Fruit fly (Drosophila melanogaster) whole organism, embryonic: ENCODE measurements around the gene gammaTub37C.

ENCODE experiments used
- Aef1 ChIP-seq: fragments of 200-800 bp; sonication (Bioruptor generic); IDR thresholded peaks from 3 replicates; pipeline ENCODE4 v1.3.6; 2022; ENCODE audit warnings: missing biosample characterization, missing genetic modification characterization
- Antp ChIP-seq: fragments of 200-800 bp; sonication (Bioruptor generic); optimal IDR thresholded peaks from 3 replicates; lab custom pipeline; 2016; ENCODE audit warnings: missing biosample characterization, missing genetic modification characterization
- CG10267 ChIP-seq: fragments of 200-800 bp; sonication (Bioruptor generic); optimal IDR thresholded peaks from 2 replicates; lab custom pipeline; 2018; ENCODE audit warnings: missing biosample characterization, mild to moderate bottlenecking, missing genetic modification characterization, moderate library complexity
- CG10431 ChIP-seq: fragments of 200-800 bp; sonication (Bioruptor generic); optimal IDR thresholded peaks from 3 replicates; lab custom pipeline; 2018; ENCODE audit warnings: missing biosample characterization, mild to moderate bottlenecking, missing genetic modification characterization
- CG10654 ChIP-seq: fragments of 200-800 bp; sonication (Bioruptor generic); optimal IDR thresholded peaks from 2 replicates; lab custom pipeline; 2016; ENCODE audit warnings: missing biosample characterization, missing genetic modification characterization
- CG11085 ChIP-seq: fragments of 200-800 bp; sonication (Bioruptor generic); IDR thresholded peaks from 2 replicates; pipeline ENCODE4 v1.3.6; 2022; ENCODE audit warnings: missing biosample characterization, missing genetic modification characterization
- CG12659 ChIP-seq: fragments of 200-800 bp; sonication (Bioruptor generic); optimal IDR thresholded peaks from 3 replicates; lab custom pipeline; 2017; ENCODE audit warnings: mild to moderate bottlenecking, missing biosample characterization, missing genetic modification reagents, missing genetic modification characterization
- CG13424 ChIP-seq: fragments of 200-800 bp; sonication (Bioruptor generic); optimal IDR thresholded peaks from 2 replicates; lab custom pipeline; 2019; ENCODE audit warnings: missing biosample characterization, mild to moderate bottlenecking, missing genetic modification characterization, moderate library complexity
- CG14710 ChIP-seq: fragments of 200-800 bp; sonication (Bioruptor generic); optimal IDR thresholded peaks from 3 replicates; lab custom pipeline; 2019; ENCODE audit warnings: missing biosample characterization, mild to moderate bottlenecking, missing genetic modification characterization, moderate library complexity
- CG1602 ChIP-seq: fragments of 200-800 bp; sonication (Bioruptor generic); optimal IDR thresholded peaks from 3 replicates; lab custom pipeline; 2016; ENCODE audit warnings: missing biosample characterization, missing genetic modification characterization
- CG1603 ChIP-seq: fragments of 200-800 bp; sonication (Bioruptor generic); optimal IDR thresholded peaks from 2 replicates; lab custom pipeline; 2019; ENCODE audit warnings: missing biosample characterization, mild to moderate bottlenecking, missing genetic modification characterization, moderate library complexity
- CG16863 ChIP-seq: fragments of 200-800 bp; sonication (Bioruptor generic); optimal IDR thresholded peaks from 3 replicates; lab custom pipeline; 2016; ENCODE audit warnings: missing biosample characterization, missing genetic modification characterization
- CG17359 ChIP-seq: fragments of 200-800 bp; sonication (Bioruptor generic); optimal IDR thresholded peaks from 3 replicates; lab custom pipeline; 2018; ENCODE audit warnings: missing biosample characterization, mild to moderate bottlenecking, missing genetic modification characterization, moderate library complexity
- CG17361 ChIP-seq: fragments of 200-800 bp; sonication (Bioruptor generic); IDR thresholded peaks from 3 replicates; pipeline ENCODE4 v1.3.6; 2022; ENCODE audit warnings: missing biosample characterization, missing genetic modification characterization
- CG17385 ChIP-seq: fragments of 200-800 bp; sonication (Bioruptor generic); optimal IDR thresholded peaks from 3 replicates; lab custom pipeline; 2018; ENCODE audit warnings: missing biosample characterization, mild to moderate bottlenecking, missing genetic modification characterization
- CG17912 ChIP-seq: fragments of 200-800 bp; sonication (Bioruptor generic); optimal IDR thresholded peaks from 2 replicates; lab custom pipeline; 2018; ENCODE audit warnings: missing biosample characterization, mild to moderate bottlenecking, missing genetic modification characterization
- CG31388 ChIP-seq: fragments of 200-800 bp; sonication (Bioruptor generic); optimal IDR thresholded peaks from 2 replicates; lab custom pipeline; 2016; ENCODE audit warnings: missing biosample characterization, missing genetic modification characterization
- CG4617 ChIP-seq: fragments of 200-800 bp; sonication (Bioruptor generic); optimal IDR thresholded peaks from 3 replicates; lab custom pipeline; 2016; ENCODE audit warnings: missing biosample characterization, missing genetic modification characterization, borderline replicate concordance
- CG5180 ChIP-seq: fragments of 200-800 bp; sonication (Bioruptor generic); optimal IDR thresholded peaks from 3 replicates; lab custom pipeline; 2017; ENCODE audit warnings: missing biosample characterization, missing genetic modification characterization, mild to moderate bottlenecking, moderate library complexity, missing genetic modification reagents
- CG6854 ChIP-seq: fragments of 200-800 bp; sonication (Bioruptor generic); optimal IDR thresholded peaks from 3 replicates; lab custom pipeline; 2017; ENCODE audit warnings: missing biosample characterization, mild to moderate bottlenecking, missing genetic modification characterization
- CG7745 ChIP-seq: fragments of 200-800 bp; sonication (Bioruptor generic); optimal IDR thresholded peaks from 2 replicates; lab custom pipeline; 2018; ENCODE audit warnings: missing biosample characterization, mild to moderate bottlenecking, missing genetic modification characterization, moderate library complexity
- CG8290 ChIP-seq, 3 experiments: fragments of 200-800 bp; sonication (Bioruptor generic); optimal IDR thresholded peaks; 2 replicates each; lab custom pipeline; 2016 to 2019; ENCODE audit warnings: missing biosample characterization in 3 of 3, missing genetic modification characterization in 3 of 3, mild to moderate bottlenecking in 2 of 3, moderate library complexity in 1 of 3
- CG9215 ChIP-seq: fragments of 200-800 bp; sonication (Bioruptor generic); IDR thresholded peaks from 2 replicates; pipeline ENCODE4 v1.3.6; 2022; ENCODE audit warnings: missing biosample characterization, missing genetic modification characterization
- CG9797 ChIP-seq: fragments of 200-800 bp; sonication (Bioruptor generic); optimal IDR thresholded peaks from 3 replicates; lab custom pipeline; 2018; ENCODE audit warnings: missing biosample characterization, mild to moderate bottlenecking, missing genetic modification characterization
- E2f1 ChIP-seq: fragments of 200-800 bp; sonication (Bioruptor generic); IDR thresholded peaks from 2 replicates; pipeline ENCODE4 v1.3.6; 2022; ENCODE audit warnings: missing biosample characterization, missing genetic modification characterization
- Elba2 ChIP-seq: fragments of 200-800 bp; sonication (Bioruptor generic); optimal IDR thresholded peaks from 3 replicates; lab custom pipeline; 2016; ENCODE audit warnings: missing biosample characterization, missing genetic modification characterization
- Fer3 ChIP-seq: fragments of 200-800 bp; sonication (Bioruptor generic); optimal IDR thresholded peaks from 2 replicates; lab custom pipeline; 2018; ENCODE audit warnings: missing biosample characterization, mild to moderate bottlenecking, missing genetic modification characterization, moderate library complexity
- Hr3 ChIP-seq: fragments of 200-800 bp; sonication (Bioruptor generic); optimal IDR thresholded peaks from 3 replicates; lab custom pipeline; 2016; ENCODE audit warnings: missing biosample characterization, missing genetic modification characterization
- Lhr ChIP-seq: fragments of 200-800 bp; sonication (Bioruptor generic); optimal IDR thresholded peaks from 3 replicates; lab custom pipeline; 2017; ENCODE audit warnings: mild to moderate bottlenecking, missing biosample characterization, missing genetic modification reagents, missing genetic modification characterization
- MESR4 ChIP-seq: fragments of 200-800 bp; sonication (Bioruptor generic); optimal IDR thresholded peaks from 2 replicates; lab custom pipeline; 2018; ENCODE audit warnings: missing biosample characterization, mild to moderate bottlenecking, missing genetic modification characterization, moderate library complexity
- Med ChIP-seq: fragments of 200-800 bp; sonication (Bioruptor generic); peaks from one replicate; lab custom pipeline; 2016; ENCODE audit warnings: missing biosample characterization, missing genetic modification characterization, mild to moderate bottlenecking, inconsistent platforms, moderate library complexity
- Myb ChIP-seq: fragments of 200-800 bp; sonication (Bioruptor generic); optimal IDR thresholded peaks from 2 replicates; lab custom pipeline; 2016; ENCODE audit warnings: missing biosample characterization, missing genetic modification characterization
- Nf-YA ChIP-seq: fragments of 200-800 bp; sonication (Bioruptor generic); IDR thresholded peaks from 2 replicates; pipeline ENCODE4 v1.3.6; 2022; ENCODE audit warnings: missing biosample characterization, missing genetic modification characterization
- Oaz ChIP-seq: fragments of 200-800 bp; sonication (Bioruptor generic); IDR thresholded peaks from 2 replicates; pipeline ENCODE4 v1.3.6; 2022; ENCODE audit warnings: missing biosample characterization, missing genetic modification characterization
- PHDP ChIP-seq: fragments of 200-800 bp; sonication (Bioruptor generic); optimal IDR thresholded peaks from 3 replicates; lab custom pipeline; 2018; ENCODE audit warnings: missing biosample characterization, mild to moderate bottlenecking, missing genetic modification characterization, moderate library complexity
- Pdp1 ChIP-seq, 2 experiments: fragments of 200-800 bp; sonication (Bioruptor generic); optimal IDR thresholded peaks; 3 replicates each; lab custom pipeline; 2016; ENCODE audit warnings: missing biosample characterization in 2 of 2, missing genetic modification characterization in 2 of 2, mild to moderate bottlenecking in 1 of 2, moderate library complexity in 1 of 2
- Ptx1 ChIP-seq: fragments of 200-800 bp; sonication (Bioruptor generic); IDR thresholded peaks from 2 replicates; pipeline ENCODE4 v1.3.6; 2022; ENCODE audit warnings: missing biosample characterization, missing genetic modification characterization
- Spps ChIP-seq: fragments of 200-800 bp; sonication (Bioruptor generic); optimal IDR thresholded peaks from 2 replicates; lab custom pipeline; 2018; ENCODE audit warnings: missing biosample characterization, mild to moderate bottlenecking, missing genetic modification characterization
- Ssrp ChIP-seq: fragments of 200-800 bp; sonication (Bioruptor generic); optimal IDR thresholded peaks from 2 replicates; lab custom pipeline; 2018; ENCODE audit warnings: missing biosample characterization, mild to moderate bottlenecking, missing genetic modification characterization, moderate library complexity
- Xbp1 ChIP-seq: fragments of 200-800 bp; sonication (Bioruptor generic); optimal IDR thresholded peaks from 3 replicates; lab custom pipeline; 2016; ENCODE audit warnings: missing biosample characterization, mild to moderate bottlenecking, missing genetic modification characterization
- bigmax ChIP-seq: fragments of 200-800 bp; sonication (Bioruptor generic); optimal IDR thresholded peaks from 2 replicates; lab custom pipeline; 2018; ENCODE audit warnings: missing biosample characterization, mild to moderate bottlenecking, missing genetic modification characterization
- bsh ChIP-seq, 2 experiments: fragments of 200-800 bp; sonication (Bioruptor generic); optimal IDR thresholded peaks; 2 replicates each; lab custom pipeline; 2017 to 2018; ENCODE audit warnings: mild to moderate bottlenecking in 2 of 2, missing biosample characterization in 2 of 2, missing genetic modification characterization in 2 of 2, moderate library complexity in 1 of 2
- hb ChIP-seq: fragments of 200-800 bp; sonication (Bioruptor generic); IDR thresholded peaks from 3 replicates; pipeline ENCODE4 v1.3.6; 2022; ENCODE audit warnings: missing biosample characterization, missing genetic modification characterization; ENCODE audit not compliant: partially characterized antibody
- hkb ChIP-seq, 2 experiments: fragments of 200-800 bp in 1 of 2; fragments of >200 bp in 1 of 2; sonication (Bioruptor generic) in 1 of 2; IDR thresholded peaks in 1 of 2; optimal IDR thresholded peaks in 1 of 2; 2 replicates each; pipeline versions ENCODE4 v1.3.6 to Lab custom; 2017 to 2022; ENCODE audit warnings: missing biosample characterization in 1 of 2, missing genetic modification characterization in 1 of 2
- mam ChIP-seq: fragments of 200-800 bp; sonication (Bioruptor generic); optimal IDR thresholded peaks from 3 replicates; lab custom pipeline; 2016; ENCODE audit warnings: missing biosample characterization, missing genetic modification characterization
- sima ChIP-seq: fragments of 200-800 bp; sonication (Bioruptor generic); optimal IDR thresholded peaks from 2 replicates; lab custom pipeline; 2016; ENCODE audit warnings: missing biosample characterization, missing genetic modification characterization
- trem ChIP-seq: fragments of 200-800 bp; optimal IDR thresholded peaks from 3 replicates; lab custom pipeline; 2019; ENCODE audit warnings: missing biosample characterization, mild to moderate bottlenecking, missing genetic modification characterization, moderate library complexity
- yki ChIP-seq: fragments of >200 bp; optimal IDR thresholded peaks from 3 replicates; lab custom pipeline; 2018
- zf30C ChIP-seq: fragments of 200-800 bp; sonication (Bioruptor generic); optimal IDR thresholded peaks from 3 replicates; lab custom pipeline; 2018; ENCODE audit warnings: missing biosample characterization, mild to moderate bottlenecking, missing genetic modification characterization

Gene gammaTub37C

dm6 chr2L:19185676-19186239 is at the start of gene gammaTub37C, which contains the start of gene pigeon (continued):
- TF ChIP-seq CG16863 (no peak), Hr3 (no peak), Fer3 (tag; lab: Kevin White, UChicago) (no peak), CG17361 (GFP tag; lab: Robert Waterston, UW) (0 out of 3 replicates have a peak, but pooled peaks have one; percentile 20), mam (no peak), PHDP (tag; lab: Kevin White, UChicago) (peak; percentile 6), bigmax (GFP tag; lab: Kevin White, UChicago) (no peak), MESR4 (GFP tag; lab: Kevin White, UChicago) (peak; percentile 65), CG10654 (GFP tag; lab: Kevin White, UChicago) (no peak), Ssrp (tag; lab: Kevin White, UChicago) (no peak), CG1602 (no peak), CG10431 (GFP tag; lab: Kevin White, UChicago) (peak; percentile 39), CG9797 (GFP tag; lab: Kevin White, UChicago) (peak; percentile 74), CG11085 (GFP tag; lab: Robert Waterston, UW) (no peak), Antp (no peak), bsh (GFP tag; optimal IDR thresholded peaks at IDR 0.05; lab: Kevin White, UChicago) (peak in 1 of 2 experiments; percentile 15), Myb (GFP tag; lab: Kevin White, UChicago) (peak; percentile 97), CG14710 (tag; lab: Kevin White, UChicago) (peak; percentile 30), CG17912 (GFP tag; lab: Kevin White, UChicago) (peak; percentile 1), CG5180 (GFP tag; lab: Kevin White, UChicago) (peak; percentile 8), yki (lab: Kevin White, UChicago) (no peak), trem (tag; lab: Kevin White, UChicago) (peak; percentile 51), CG9215 (GFP tag; lab: Robert Waterston, UW) (no peak), CG1603 (tag; lab: Kevin White, UChicago) (peak; percentile 51), Elba2 (no peak), Oaz (GFP tag; lab: Robert Waterston, UW) (no peak), CG4617 (peak; percentile 84), zf30C (GFP tag; lab: Kevin White, UChicago) (no peak), CG31388 (GFP tag; lab: Kevin White, UChicago) (no peak), CG10267 (tag; lab: Kevin White, UChicago) (peak; percentile 9), CG12659 (GFP tag; lab: Kevin White, UChicago) (peak; percentile 49), CG8290 (GFP tag; optimal IDR thresholded peaks at IDR 0.05; lab: Kevin White, UChicago) (no peak), CG8290 (tag; optimal IDR thresholded peaks at IDR 0.05; lab: Kevin White, UChicago) (peak in 1 of 2 experiments; percentile 42), CG17385 (peak; percentile 24), Lhr (peak; percentile 45), CG6854 (GFP tag; lab: Kevin White, UChicago) (no peak), hb (GFP tag; lab: Robert Waterston, UW) (no peak), Xbp1 (GFP tag; lab: Kevin White, UChicago) (peak; percentile 8), Pdp1 (GFP tag; optimal IDR thresholded peaks at IDR 0.05; lab: Kevin White, UChicago) (peak in 1 of 2 experiments; percentile 34), E2f1 (no peak), CG17359 (no peak), hkb (optimal IDR thresholded peaks at IDR 0.05; lab: Kevin White, UChicago) (no peak), hkb (GFP tag; IDR thresholded peaks at IDR 0.05; lab: Robert Waterston, UW) (no peak), Med (peak; percentile 77), Aef1 (GFP tag; lab: Robert Waterston, UW) (no peak), sima (GFP tag; lab: Kevin White, UChicago) (no peak), CG7745 (tag; lab: Kevin White, UChicago) (no peak), Nf-YA (no peak), CG13424 (tag; lab: Kevin White, UChicago) (peak; percentile 2), Spps (tag; lab: Kevin White, UChicago) (no peak), Ptx1 (no peak)
